Worm (Caenorhabditis elegans) whole organism, L3 larva: Measurements from ENCODE around the gene nlp-1.

Experiments
- ZK546.5 ChIP-seq: sonication (generic microtip); optimal IDR thresholded peaks from 2 replicates; lab custom pipeline; 2017; ENCODE audit warnings: missing biosample characterization, missing genetic modification characterization
- aly-2 ChIP-seq: fragments of 150-350 bp; optimal IDR thresholded peaks from 2 replicates; lab custom pipeline; 2014; ENCODE audit warnings: missing biosample characterization, missing genetic modification characterization
- ama-1 ChIP-seq: fragments of 150-350 bp; optimal IDR thresholded peaks from 2 replicates; lab custom pipeline; 2018
- ceh-16 ChIP-seq: sonication (generic microtip); optimal IDR thresholded peaks from 2 replicates; lab custom pipeline; 2017; ENCODE audit warnings: missing biosample characterization, missing genetic modification characterization
- ceh-28 ChIP-seq: fragments of 150-350 bp; optimal IDR thresholded peaks from 2 replicates; lab custom pipeline; 2014; ENCODE audit warnings: missing biosample characterization, missing genetic modification reagents, missing genetic modification characterization
- ceh-82 ChIP-seq: fragments of 150-350 bp; optimal IDR thresholded peaks from 2 replicates; lab custom pipeline; 2014; ENCODE audit warnings: missing biosample characterization, missing genetic modification characterization
- ceh-9 ChIP-seq: sonication (generic microtip); optimal IDR thresholded peaks from 2 replicates; lab custom pipeline; 2018; ENCODE audit warnings: missing biosample characterization, missing genetic modification characterization
- daf-12 ChIP-seq: fragments of 150-350 bp; optimal IDR thresholded peaks from 2 replicates; lab custom pipeline; 2014; ENCODE audit warnings: missing biosample characterization, missing genetic modification reagents, missing genetic modification characterization
- egl-27 ChIP-seq: sonication (generic microtip); optimal IDR thresholded peaks from 4 replicates; lab custom pipeline; 2017; ENCODE audit warnings: missing biosample characterization, missing genetic modification reagents, missing genetic modification characterization
- egl-5 ChIP-seq: fragments of 150-350 bp; optimal IDR thresholded peaks from 2 replicates; lab custom pipeline; 2017; ENCODE audit warnings: missing biosample characterization, missing genetic modification reagents, missing genetic modification characterization, inconsistent platforms
- elt-3 ChIP-seq, 3 experiments: fragments of 150-350 bp in 1 of 3; sonication (generic microtip) in 2 of 3; optimal IDR thresholded peaks; 2 replicates in 2 of 3; 4 replicates in 1 of 3; lab custom pipeline; 2014 to 2017; ENCODE audit warnings: missing biosample characterization in 3 of 3, missing genetic modification characterization in 3 of 3
- fkh-10 ChIP-seq: sonication (generic microtip); optimal IDR thresholded peaks from 2 replicates; lab custom pipeline; 2017; ENCODE audit warnings: missing biosample characterization, missing genetic modification reagents, missing genetic modification characterization
- fkh-2 ChIP-seq: fragments of 150-350 bp; optimal IDR thresholded peaks from 2 replicates; lab custom pipeline; 2014; ENCODE audit warnings: missing biosample characterization, missing genetic modification reagents, missing genetic modification characterization
- fos-1 ChIP-seq: fragments of 150-350 bp; optimal IDR thresholded peaks from 2 replicates; lab custom pipeline; 2014; ENCODE audit warnings: missing biosample characterization, missing genetic modification characterization
- hmg-11 ChIP-seq: sonication (generic microtip); optimal IDR thresholded peaks from 2 replicates; lab custom pipeline; 2016; ENCODE audit warnings: missing genetic modification characterization, missing compliant biosample characterization
- lin-15B ChIP-seq: fragments of 150-350 bp; optimal IDR thresholded peaks from 2 replicates; lab custom pipeline; 2014; ENCODE audit warnings: missing biosample characterization, missing genetic modification characterization
- lin-39 ChIP-seq: fragments of 150-350 bp; optimal IDR thresholded peaks from 2 replicates; lab custom pipeline; 2018; ENCODE audit warnings: missing biosample characterization, missing genetic modification reagents, missing genetic modification characterization
- lsy-12 ChIP-seq: sonication (generic microtip); optimal IDR thresholded peaks from 2 replicates; lab custom pipeline; 2016; ENCODE audit warnings: mild to moderate bottlenecking, missing genetic modification characterization, missing compliant biosample characterization
- mdl-1 ChIP-seq: fragments of 150-350 bp; optimal IDR thresholded peaks from 2 replicates; lab custom pipeline; 2014; ENCODE audit warnings: missing biosample characterization, missing genetic modification characterization
- mml-1 ChIP-seq: fragments of 150-350 bp; sonication (generic microtip); optimal IDR thresholded peaks from 3 replicates; lab custom pipeline; 2014; ENCODE audit warnings: missing biosample characterization, missing genetic modification characterization
- nfya-1 ChIP-seq: sonication (generic microtip); optimal IDR thresholded peaks from 2 replicates; lab custom pipeline; 2017; ENCODE audit warnings: missing genetic modification characterization, mild to moderate bottlenecking, missing compliant biosample characterization, antibody characterized with exemption, moderate library complexity; ENCODE audit not compliant: insufficient read depth
- nhr-11 ChIP-seq: fragments of 150-350 bp; optimal IDR thresholded peaks from 2 replicates; lab custom pipeline; 2014; ENCODE audit warnings: missing biosample characterization, missing genetic modification characterization
- nhr-23 ChIP-seq: fragments of 150-350 bp; optimal IDR thresholded peaks from 2 replicates; lab custom pipeline; 2014; ENCODE audit warnings: missing biosample characterization, missing genetic modification reagents, missing genetic modification characterization
- nhr-237 ChIP-seq: fragments of 150-350 bp; optimal IDR thresholded peaks from 2 replicates; lab custom pipeline; 2014; ENCODE audit warnings: missing biosample characterization, missing genetic modification characterization
- nhr-25 ChIP-seq: sonication (generic microtip); optimal IDR thresholded peaks from 2 replicates; lab custom pipeline; 2017; ENCODE audit warnings: missing biosample characterization, missing genetic modification characterization
- nhr-43 ChIP-seq: sonication (generic microtip); optimal IDR thresholded peaks from 2 replicates; lab custom pipeline; 2016; ENCODE audit warnings: mild to moderate bottlenecking, missing genetic modification characterization, missing compliant biosample characterization; ENCODE audit not compliant: poor library complexity, severe bottlenecking
- nhr-67 ChIP-seq: fragments of 150-350 bp; optimal IDR thresholded peaks from 2 replicates; lab custom pipeline; 2014; ENCODE audit warnings: missing biosample characterization, missing genetic modification characterization
- nhr-77 ChIP-seq: fragments of 150-350 bp; optimal IDR thresholded peaks from 2 replicates; lab custom pipeline; 2014; ENCODE audit warnings: missing biosample characterization, missing genetic modification characterization
- pha-4 ChIP-seq: fragments of 150-350 bp; optimal IDR thresholded peaks from 2 replicates; lab custom pipeline; 2014; ENCODE audit warnings: missing biosample characterization, missing genetic modification reagents, missing genetic modification characterization
- pqm-1 ChIP-seq: fragments of 150-350 bp; optimal IDR thresholded peaks from 2 replicates; lab custom pipeline; 2017; ENCODE audit warnings: missing biosample characterization, missing genetic modification characterization, inconsistent platforms
- sea-2 ChIP-seq: fragments of 150-350 bp; sonication (generic microtip); optimal IDR thresholded peaks from 4 replicates; lab custom pipeline; 2014; ENCODE audit warnings: missing biosample characterization, missing genetic modification reagents, missing genetic modification characterization
- snpc-4 ChIP-seq: fragments of 150-350 bp; optimal IDR thresholded peaks from 2 replicates; lab custom pipeline; 2014; ENCODE audit warnings: missing biosample characterization, missing genetic modification characterization
- tbx-2 ChIP-seq: sonication (generic microtip); optimal IDR thresholded peaks from 2 replicates; lab custom pipeline; 2016; ENCODE audit warnings: mild to moderate bottlenecking, missing genetic modification characterization, missing compliant biosample characterization
- unc-39 ChIP-seq: sonication (generic microtip); optimal IDR thresholded peaks from 4 replicates; lab custom pipeline; 2017; ENCODE audit warnings: missing biosample characterization, missing genetic modification characterization
- zag-1 ChIP-seq: fragments of 150-350 bp; optimal IDR thresholded peaks from 2 replicates; lab custom pipeline; 2014; ENCODE audit warnings: missing biosample characterization, missing genetic modification characterization
- ztf-4 ChIP-seq: fragments of 150-350 bp; optimal IDR thresholded peaks from 2 replicates; lab custom pipeline; 2014; ENCODE audit warnings: missing biosample characterization, missing genetic modification characterization

Gene nlp-1

DNA sequence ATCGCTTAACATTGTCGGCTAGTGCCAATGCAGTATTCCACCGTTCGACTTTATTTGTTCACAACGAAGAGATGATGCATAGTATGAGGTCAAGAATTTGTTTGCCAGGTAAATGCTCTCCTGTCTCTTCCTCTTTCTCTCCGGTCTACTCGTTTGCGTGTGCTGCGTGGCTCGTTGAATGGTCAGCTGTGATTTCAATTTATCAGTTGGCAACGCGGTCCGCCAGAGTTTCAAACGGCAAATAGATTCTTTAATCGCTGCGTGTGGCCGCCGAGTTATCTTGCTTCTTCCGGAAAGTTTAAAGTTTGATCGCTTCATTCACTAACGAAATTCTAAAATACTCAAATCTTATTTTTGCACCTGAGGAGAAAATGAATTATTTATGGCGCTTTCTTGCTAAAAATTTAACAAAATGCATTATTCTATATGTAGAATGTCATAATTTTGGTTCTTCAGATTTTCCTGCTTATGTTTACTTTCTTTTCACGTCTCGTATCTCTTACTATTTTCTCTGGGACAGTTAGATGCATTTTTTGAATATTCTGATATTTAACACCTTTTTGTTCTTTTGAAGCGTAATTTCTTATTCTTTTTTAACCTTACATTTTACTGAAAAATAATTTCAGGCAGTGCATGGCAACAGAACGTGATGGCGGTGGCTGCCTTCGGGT, 46.7 kb upstream of the nlp-1 start, which contains the start of gene tsp-17:
Gene tsp-17 (plus strand): TSS at position 621 of the 671 bp plus-strand sequence.
- TF ChIP-seq fkh-10 (GFP tag; lab: Kevin White, UChicago): no peak
- peak; percentile 5 for TF ChIP-seq pqm-1 (tag; lab: Kevin White, UChicago)

DNA sequence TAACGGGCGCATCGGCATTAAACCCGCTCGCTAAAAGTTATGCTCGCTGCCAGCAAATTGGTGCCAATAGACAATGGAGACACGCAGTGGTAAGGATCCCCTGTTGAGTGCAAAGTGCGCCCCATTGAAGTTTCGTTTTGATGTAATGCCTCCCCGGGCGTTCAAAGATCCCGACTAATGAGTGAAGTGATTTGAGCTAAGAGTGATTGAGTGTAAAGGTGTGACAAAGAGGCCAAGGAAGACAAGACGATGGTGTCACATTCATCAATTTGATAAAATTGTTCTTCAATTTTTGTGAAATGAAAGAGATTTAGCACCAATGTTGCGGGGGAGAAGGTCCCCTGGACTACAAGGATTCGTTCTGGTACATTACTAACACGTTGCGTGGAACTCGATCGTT, 44.3 kb upstream of the nlp-1 start:
- TF ChIP-seq ama-1 (lab: Kevin White, UChicago) (no peak), nhr-67 (tag; lab: Kevin White, UChicago) (no peak), ZK546.5 (tag; lab: Kevin White, UChicago) (no peak), aly-2 (tag; lab: Kevin White, UChicago) (no peak), lsy-12 (no peak), ztf-4 (no peak), egl-5 (tag; lab: Kevin White, UChicago) (no peak), nhr-25 (tag; lab: Kevin White, UChicago) (no peak), nhr-237 (tag; lab: Kevin White, UChicago) (no peak), zag-1 (tag; lab: Kevin White, UChicago) (no peak), ceh-82 (tag; lab: Kevin White, UChicago) (no peak), nhr-11 (tag; lab: Kevin White, UChicago) (no peak), tbx-2 (tag; lab: Kevin White, UChicago) (no peak), unc-39 (no peak), fkh-10 (GFP tag; lab: Kevin White, UChicago) (no peak), sea-2 (no peak)

DNA sequence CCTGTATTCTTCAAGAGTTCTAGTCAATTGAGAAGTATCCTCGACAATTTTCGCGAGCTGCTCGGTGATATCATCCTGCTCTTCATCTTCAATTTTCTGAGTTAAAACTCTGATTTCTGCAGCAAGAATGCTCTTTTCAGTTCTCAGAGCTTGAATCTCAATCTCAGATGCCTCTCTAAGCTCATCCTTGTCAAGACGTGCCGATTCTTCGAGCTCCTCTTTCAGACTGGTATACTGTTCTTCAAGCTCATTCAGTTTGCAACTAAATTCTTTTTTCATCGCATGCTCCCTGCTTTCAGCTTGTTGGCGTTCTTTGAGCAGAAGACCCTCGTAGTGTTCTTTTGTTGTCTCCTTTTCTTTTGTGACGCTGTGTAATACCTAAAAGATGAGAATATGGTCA, 41.0 kb upstream of the nlp-1 start:
- TF ChIP-seq nhr-43: no peak
- TF ChIP-seq egl-5 (tag; lab: Kevin White, UChicago): no peak
- TF ChIP-seq nhr-11 (tag; lab: Kevin White, UChicago): no peak
- TF ChIP-seq egl-27 (tag; lab: Kevin White, UChicago): no peak
- TF ChIP-seq fkh-2 (tag; lab: Kevin White, UChicago): no peak
- TF ChIP-seq nhr-77 (tag; lab: Kevin White, UChicago): no peak
- no peak for TF ChIP-seq lin-39 (tag; lab: Kevin White, UChicago)
- TF ChIP-seq pha-4 (tag; lab: Kevin White, UChicago): no peak
- no peak for TF ChIP-seq fos-1 (tag; lab: Kevin White, UChicago)
- TF ChIP-seq ceh-28 (tag; lab: Kevin White, UChicago): no peak
- no peak for TF ChIP-seq lin-15B (tag; lab: Kevin White, UChicago)

DNA sequence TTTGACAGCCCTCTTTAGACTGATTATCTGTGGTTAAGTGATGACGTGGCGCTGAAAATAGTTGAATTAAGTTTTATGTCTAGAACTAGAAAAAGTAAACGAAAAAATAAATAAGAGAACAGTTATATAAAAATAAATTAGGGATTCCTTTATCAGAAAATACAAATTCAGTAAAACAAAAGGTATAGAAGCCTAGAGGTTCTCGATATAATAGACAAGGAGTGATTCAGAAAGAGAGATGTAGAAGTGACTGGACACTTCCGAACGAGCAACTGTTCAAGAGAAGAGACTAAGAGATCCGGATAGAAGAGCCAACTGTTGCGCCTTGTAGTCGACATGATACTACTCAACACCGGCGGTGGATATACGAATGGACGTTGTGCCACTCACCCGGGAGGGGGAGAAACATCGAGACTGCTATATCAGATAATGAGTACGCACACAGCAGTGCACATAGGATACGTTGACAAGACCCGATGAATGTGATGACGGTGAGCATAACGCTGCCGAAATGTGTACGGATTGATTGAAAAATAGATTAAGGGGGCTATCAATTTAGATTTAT, 38.1 kb upstream of the nlp-1 start, which contains the start of gene tag-278:
Gene tag-278 (minus strand): TSS at position 51 of the 565 bp plus-strand sequence.
- no peak for TF ChIP-seq ceh-9 (tag; lab: Kevin White, UChicago)
- TF ChIP-seq egl-5 (tag; lab: Kevin White, UChicago): peak; percentile 9
- TF ChIP-seq nfya-1: peak; percentile 19

DNA sequence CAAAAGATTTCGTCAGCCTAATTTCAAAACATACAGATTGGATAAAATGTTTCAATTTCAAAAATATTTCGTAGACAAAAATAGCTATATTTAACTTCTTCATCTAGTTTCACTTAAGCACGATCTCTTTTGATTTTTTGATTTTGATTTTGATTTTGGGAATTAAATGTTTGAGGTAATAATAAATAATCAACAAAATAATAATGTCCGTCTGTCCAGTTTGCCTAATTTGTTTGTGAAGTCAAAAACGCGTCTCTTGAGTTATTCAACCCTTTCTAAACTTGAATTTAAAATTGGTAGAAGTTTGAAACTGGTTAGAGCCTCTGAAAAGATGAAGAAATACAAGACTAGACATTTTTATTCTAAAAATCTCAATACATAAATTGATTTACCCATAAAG, 37.6 kb upstream of the nlp-1 start:
- TF ChIP-seq egl-5 (tag; lab: Kevin White, UChicago) (no peak), fkh-2 (tag; lab: Kevin White, UChicago) (no peak), pha-4 (tag; lab: Kevin White, UChicago) (no peak), snpc-4 (tag; lab: Kevin White, UChicago) (no peak), ztf-4 (no peak), ceh-9 (tag; lab: Kevin White, UChicago) (no peak), elt-3 (tag; optimal IDR thresholded peaks at IDR 0.05; lab: Kevin White, UChicago) (no peak), mml-1 (tag; lab: Kevin White, UChicago) (no peak), lin-39 (tag; lab: Kevin White, UChicago) (no peak), mdl-1 (tag; lab: Kevin White, UChicago) (no peak), ceh-16 (tag; lab: Kevin White, UChicago) (no peak), nhr-11 (tag; lab: Kevin White, UChicago) (no peak), daf-12 (no peak), nhr-23 (tag; lab: Kevin White, UChicago) (no peak), hmg-11 (tag; lab: Kevin White, UChicago) (no peak), unc-39 (no peak)
